Fruit fly (Drosophila melanogaster) whole organism, embryonic: ENCODE data around the gene CG31600.
A peak's percentile ranks its signal among the peaks of the same experiment; 100 is the strongest.

Experiments used
- Awh ChIP-seq: fragments of 200-800 bp; sonication (Bioruptor generic); IDR thresholded peaks from 2 replicates; pipeline ENCODE4, ENCODE4 v1.3.6; 2022; ENCODE audit warnings: missing biosample characterization, missing genetic modification characterization
- CG10979 ChIP-seq: fragments of 200-800 bp; sonication (Bioruptor generic); optimal IDR thresholded peaks from 2 replicates; lab custom pipeline; 2018; ENCODE audit warnings: missing biosample characterization, mild to moderate bottlenecking, missing genetic modification characterization, moderate library complexity
- CG12236 ChIP-seq: fragments of 200-800 bp; sonication (Bioruptor generic); optimal IDR thresholded peaks from 2 replicates; lab custom pipeline; 2016; ENCODE audit warnings: missing biosample characterization, missing genetic modification characterization
- CG12769 ChIP-seq: fragments of 200-800 bp; sonication (Bioruptor generic); optimal IDR thresholded peaks from 2 replicates; lab custom pipeline; 2019; ENCODE audit warnings: missing biosample characterization, mild to moderate bottlenecking, missing genetic modification characterization, moderate library complexity
- CG13894 ChIP-seq: fragments of 200-800 bp; sonication (Bioruptor generic); optimal IDR thresholded peaks from 3 replicates; lab custom pipeline; 2018; ENCODE audit warnings: missing biosample characterization, mild to moderate bottlenecking, missing genetic modification characterization, moderate library complexity
- CG1647 ChIP-seq: fragments of 200-800 bp; sonication (Bioruptor generic); optimal IDR thresholded peaks from 3 replicates; lab custom pipeline; 2016; ENCODE audit warnings: missing biosample characterization, missing genetic modification characterization
- CG16779 ChIP-seq: fragments of 200-800 bp; sonication (Bioruptor generic); IDR thresholded peaks from 2 replicates; pipeline ENCODE4 v1.3.6; 2022; ENCODE audit warnings: missing biosample characterization, missing genetic modification characterization
- CG16813 ChIP-seq: fragments of 200-800 bp; sonication (Bioruptor generic); IDR thresholded peaks from 3 replicates; pipeline ENCODE4 v1.3.6; 2022; ENCODE audit warnings: missing biosample characterization, missing genetic modification characterization; ENCODE audit not compliant: partially characterized antibody
- CG17829 ChIP-seq: fragments of 200-800 bp; optimal IDR thresholded peaks from 2 replicates; lab custom pipeline; 2019; ENCODE audit warnings: missing biosample characterization, mild to moderate bottlenecking, missing genetic modification characterization, moderate library complexity
- CG3847 ChIP-seq: fragments of 200-800 bp; sonication (Bioruptor generic); IDR thresholded peaks from 2 replicates; pipeline ENCODE4 v1.3.6; 2022; ENCODE audit warnings: missing biosample characterization, missing genetic modification characterization
- CG4328 ChIP-seq: fragments of 200-800 bp; sonication (Bioruptor generic); optimal IDR thresholded peaks from 3 replicates; lab custom pipeline; 2017; ENCODE audit warnings: missing biosample characterization, missing genetic modification reagents, missing genetic modification characterization
- CG6689 ChIP-seq: fragments of 200-800 bp; sonication (Bioruptor generic); IDR thresholded peaks from 2 replicates; pipeline ENCODE4 v1.3.6; 2022; ENCODE audit warnings: missing biosample characterization, missing genetic modification characterization
- CG9437 ChIP-seq: fragments of 200-800 bp; sonication (Bioruptor generic); optimal IDR thresholded peaks from 2 replicates; lab custom pipeline; 2018; ENCODE audit warnings: missing biosample characterization, mild to moderate bottlenecking, missing genetic modification characterization
- CoRest ChIP-seq: fragments of 200-800 bp; sonication (Bioruptor generic); optimal IDR thresholded peaks from 3 replicates; lab custom pipeline; 2018; ENCODE audit warnings: missing biosample characterization, mild to moderate bottlenecking, missing genetic modification characterization, moderate library complexity
- Dip3 ChIP-seq: fragments of 200-800 bp; sonication (Bioruptor generic); optimal IDR thresholded peaks from 3 replicates; lab custom pipeline; 2016; ENCODE audit warnings: missing biosample characterization, missing genetic modification characterization
- Elba2 ChIP-seq: fragments of 200-800 bp; sonication (Bioruptor generic); optimal IDR thresholded peaks from 3 replicates; lab custom pipeline; 2016; ENCODE audit warnings: missing biosample characterization, missing genetic modification characterization
- H15 ChIP-seq: fragments of 200-800 bp; sonication (Bioruptor generic); IDR thresholded peaks from 3 replicates; pipeline ENCODE4 v1.3.6; 2022; ENCODE audit warnings: missing biosample characterization, missing genetic modification characterization
- HLH4C ChIP-seq: fragments of 200-800 bp; sonication (Bioruptor generic); IDR thresholded peaks from 3 replicates; pipeline ENCODE4 v1.3.6; 2022; ENCODE audit warnings: missing biosample characterization, missing genetic modification characterization; ENCODE audit not compliant: partially characterized antibody
- Hmx ChIP-seq: fragments of 200-800 bp; sonication (Bioruptor generic); optimal IDR thresholded peaks from 2 replicates; lab custom pipeline; 2016; ENCODE audit warnings: missing biosample characterization, missing genetic modification characterization
- Hsf ChIP-seq: fragments of 200-800 bp; sonication (Bioruptor generic); optimal IDR thresholded peaks from 3 replicates; lab custom pipeline; 2016; ENCODE audit warnings: missing biosample characterization, missing genetic modification characterization
- MTF-1 ChIP-seq: fragments of 200-800 bp; sonication (Bioruptor generic); optimal IDR thresholded peaks from 2 replicates; lab custom pipeline; 2018; ENCODE audit warnings: missing biosample characterization, mild to moderate bottlenecking, missing genetic modification characterization, borderline replicate concordance
- Mad ChIP-seq: fragments of 200-800 bp; sonication (Bioruptor generic); optimal IDR thresholded peaks from 2 replicates; lab custom pipeline; 2016; ENCODE audit warnings: missing biosample characterization, missing genetic modification characterization
- Med ChIP-seq: fragments of 200-800 bp; sonication (Bioruptor generic); peaks from one replicate; lab custom pipeline; 2016; ENCODE audit warnings: missing biosample characterization, missing genetic modification characterization, mild to moderate bottlenecking, inconsistent platforms, moderate library complexity
- Nf-YA ChIP-seq: fragments of 200-800 bp; sonication (Bioruptor generic); IDR thresholded peaks from 2 replicates; pipeline ENCODE4 v1.3.6; 2022; ENCODE audit warnings: missing biosample characterization, missing genetic modification characterization
- Nf-YB ChIP-seq: fragments of 200-800 bp; sonication (Bioruptor generic); optimal IDR thresholded peaks from 3 replicates; lab custom pipeline; 2019; ENCODE audit warnings: missing biosample characterization, mild to moderate bottlenecking, missing genetic modification characterization, moderate library complexity
- Nf-YC ChIP-seq: fragments of 200-800 bp; optimal IDR thresholded peaks from 3 replicates; lab custom pipeline; 2019; ENCODE audit warnings: missing biosample characterization, mild to moderate bottlenecking, missing genetic modification characterization, moderate library complexity
- abd-A ChIP-seq: fragments of 200-800 bp; sonication (Bioruptor generic); optimal IDR thresholded peaks from 3 replicates; lab custom pipeline; 2019; ENCODE audit warnings: missing biosample characterization, mild to moderate bottlenecking, missing genetic modification characterization, moderate library complexity
- bbx ChIP-seq: fragments of 200-800 bp; sonication (Bioruptor generic); IDR thresholded peaks from 2 replicates; pipeline ENCODE4 v1.3.6; 2022; ENCODE audit warnings: missing biosample characterization, missing genetic modification characterization; ENCODE audit not compliant: partially characterized antibody
- cad ChIP-seq: fragments of >200 bp; optimal IDR thresholded peaks from 2 replicates; lab custom pipeline; 2017; ENCODE audit warnings: missing biosample characterization, missing genetic modification characterization
- chinmo ChIP-seq: fragments of 200-800 bp; sonication (Bioruptor generic); IDR thresholded peaks from 4 replicates; pipeline ENCODE4 v1.3.6; 2022; ENCODE audit warnings: missing biosample characterization, missing genetic modification characterization; ENCODE audit not compliant: partially characterized antibody
- da ChIP-seq: fragments of 200-800 bp; sonication (Bioruptor generic); optimal IDR thresholded peaks from 2 replicates; lab custom pipeline; 2016; ENCODE audit warnings: missing biosample characterization, missing genetic modification characterization
- fd64A ChIP-seq: fragments of 200-800 bp; sonication (Bioruptor generic); optimal IDR thresholded peaks from 3 replicates; lab custom pipeline; 2018; ENCODE audit warnings: missing biosample characterization, mild to moderate bottlenecking, missing genetic modification characterization
- hth ChIP-seq: fragments of >200 bp; optimal IDR thresholded peaks from 2 replicates; lab custom pipeline; 2017; ENCODE audit warnings: inconsistent platforms
- kni ChIP-seq: fragments of 200-800 bp; sonication (Bioruptor generic); optimal IDR thresholded peaks from 3 replicates; lab custom pipeline; 2017; ENCODE audit warnings: mild to moderate bottlenecking, missing biosample characterization, missing genetic modification reagents, missing genetic modification characterization
- nerfin-2 ChIP-seq: fragments of 200-800 bp; sonication (Bioruptor generic); IDR thresholded peaks from 2 replicates; pipeline ENCODE4 v1.3.6; 2022; ENCODE audit warnings: missing biosample characterization, missing genetic modification characterization; ENCODE audit not compliant: partially characterized antibody
- oc ChIP-seq: fragments of 200-800 bp; sonication (Bioruptor generic); optimal IDR thresholded peaks from 2 replicates; lab custom pipeline; 2018; ENCODE audit warnings: missing biosample characterization, mild to moderate bottlenecking, missing genetic modification characterization, moderate library complexity
- peb ChIP-seq: fragments of 200-800 bp; sonication (Bioruptor generic); IDR thresholded peaks from 2 replicates; pipeline ENCODE4 v1.3.6; 2022; ENCODE audit warnings: missing biosample characterization, missing genetic modification characterization
- pita ChIP-seq: fragments of 200-800 bp; sonication (Bioruptor generic); optimal IDR thresholded peaks from 2 replicates; lab custom pipeline; 2017; ENCODE audit warnings: missing biosample characterization, mild to moderate bottlenecking, missing genetic modification characterization
- repo ChIP-seq: fragments of 200-800 bp; sonication (Bioruptor generic); optimal IDR thresholded peaks from 2 replicates; lab custom pipeline; 2016; ENCODE audit warnings: missing biosample characterization, missing genetic modification characterization
- sd ChIP-seq: fragments of 200-800 bp; sonication (Bioruptor generic); optimal IDR thresholded peaks from 3 replicates; lab custom pipeline; 2018; ENCODE audit warnings: missing biosample characterization, mild to moderate bottlenecking, missing genetic modification characterization, moderate library complexity
- seq ChIP-seq: fragments of 200-800 bp; sonication (Bioruptor generic); IDR thresholded peaks from 2 replicates; pipeline ENCODE4 v1.3.6; 2022; ENCODE audit warnings: missing biosample characterization, missing genetic modification characterization
- sna ChIP-seq: fragments of 200-800 bp; sonication (Bioruptor generic); IDR thresholded peaks from 2 replicates; pipeline ENCODE4 v1.3.6; 2022; ENCODE audit warnings: missing biosample characterization, missing genetic modification characterization; ENCODE audit not compliant: partially characterized antibody
- sqz ChIP-seq: fragments of 200-800 bp; sonication (Bioruptor generic); optimal IDR thresholded peaks from 3 replicates; lab custom pipeline; 2018; ENCODE audit warnings: missing biosample characterization, mild to moderate bottlenecking, missing genetic modification characterization
- tap ChIP-seq: fragments of 200-800 bp; optimal IDR thresholded peaks from 3 replicates; lab custom pipeline; 2019; ENCODE audit warnings: missing biosample characterization, mild to moderate bottlenecking, missing genetic modification characterization, moderate library complexity
- tll ChIP-seq, 2 experiments: fragments of 200-800 bp in 1 of 2; fragments of >200 bp in 1 of 2; sonication (Bioruptor generic) in 1 of 2; optimal IDR thresholded peaks; 2 replicates each; lab custom pipeline; 2017 to 2019; ENCODE audit warnings: missing biosample characterization in 2 of 2, missing genetic modification characterization in 2 of 2, mild to moderate bottlenecking in 1 of 2, moderate library complexity in 1 of 2
- zen ChIP-seq: fragments of 200-800 bp; sonication (Bioruptor generic); optimal IDR thresholded peaks from 3 replicates; lab custom pipeline; 2018; ENCODE audit warnings: missing biosample characterization, mild to moderate bottlenecking, missing genetic modification characterization, moderate library complexity
- zen2 ChIP-seq: fragments of 200-800 bp; sonication (Bioruptor generic); IDR thresholded peaks from 3 replicates; pipeline ENCODE4 v1.3.6; 2022; ENCODE audit warnings: missing biosample characterization, missing genetic modification characterization; ENCODE audit not compliant: partially characterized antibody

Gene CG31600

dm6 chr2L:21867040-21867981 lies 47.8 kb downstream of the CG31600 start (continued):
- TF ChIP-seq H15 (GFP tag; lab: Robert Waterston, UW): peak; percentile 90
- TF ChIP-seq CG6689 (GFP tag; lab: Robert Waterston, UW): peak; percentile 93
- peak; percentile 62 for TF ChIP-seq Hmx (GFP tag; lab: Kevin White, UChicago)
- peak; percentile 90 for TF ChIP-seq Dip3 (GFP tag; lab: Kevin White, UChicago)
- TF ChIP-seq Mad (GFP tag; lab: Kevin White, UChicago): peak; percentile 93
- TF ChIP-seq HLH4C: no peak
- peak; percentile 94 for TF ChIP-seq CoRest (tag; lab: Kevin White, UChicago)
- TF ChIP-seq seq: peak; percentile 78
- no peak for TF ChIP-seq CG16813 (GFP tag; lab: Robert Waterston, UW)
- peak; percentile 84 for TF ChIP-seq MTF-1 (GFP tag; lab: Kevin White, UChicago)
- TF ChIP-seq CG3847 (GFP tag; lab: Robert Waterston, UW): peak; percentile 91
- TF ChIP-seq nerfin-2 (GFP tag; lab: Robert Waterston, UW): no peak
- TF ChIP-seq CG10979 (tag; lab: Kevin White, UChicago): peak; percentile 95
- TF ChIP-seq CG16779 (GFP tag; lab: Robert Waterston, UW): peak; percentile 87
- peak; percentile 78 for TF ChIP-seq CG9437 (GFP tag; lab: Kevin White, UChicago)
- TF ChIP-seq CG1647 (GFP tag; lab: Kevin White, UChicago): peak; percentile 84

DNA sequence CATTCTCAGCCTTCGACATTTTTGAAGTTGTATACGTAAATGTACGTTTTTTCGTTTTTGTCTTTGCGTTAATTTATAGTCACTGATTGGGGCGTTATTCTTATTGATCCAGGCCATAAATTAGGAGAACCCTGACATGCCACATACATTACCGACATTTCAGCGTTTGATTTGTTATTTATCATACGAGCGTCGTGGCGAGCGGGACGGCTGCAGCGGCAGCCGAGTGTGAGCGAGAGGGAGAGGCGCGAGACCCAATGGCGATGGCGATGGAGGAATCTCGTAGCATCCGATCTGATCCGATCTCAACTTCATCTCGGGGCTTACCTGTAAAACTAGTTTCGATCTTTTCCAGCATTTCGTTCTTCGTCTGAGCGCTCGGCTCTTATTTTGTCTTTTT lies 48.8 kb downstream of the CG31600 start:
- TF ChIP-seq kni (GFP tag; lab: Kevin White, UChicago): peak; percentile 66
- no peak for TF ChIP-seq peb (GFP tag; lab: Robert Waterston, UW)
- TF ChIP-seq CG13894: peak; percentile 39
- TF ChIP-seq da (GFP tag; lab: Kevin White, UChicago): no peak
- TF ChIP-seq fd64A (GFP tag; lab: Kevin White, UChicago): no peak
- TF ChIP-seq CG17829 (tag; lab: Kevin White, UChicago): no peak
- TF ChIP-seq Awh: peak; percentile 66; the same call in 1 of the 2 replicates
- no peak for TF ChIP-seq sna (GFP tag; lab: Robert Waterston, UW)
- TF ChIP-seq Med (GFP tag; lab: Kevin White, UChicago): peak; percentile 21
- peak; percentile 83 for TF ChIP-seq cad
- peak; percentile 16 for TF ChIP-seq zen
- TF ChIP-seq hth: peak; percentile 90
- no peak for TF ChIP-seq CG4328 (GFP tag; lab: Kevin White, UChicago)
- no peak for TF ChIP-seq zen2
- no peak for TF ChIP-seq repo (GFP tag; lab: Kevin White, UChicago)
- TF ChIP-seq Nf-YB (GFP tag; lab: Kevin White, UChicago): peak; percentile 94
- peak; percentile 33 for TF ChIP-seq oc (tag; lab: Kevin White, UChicago)
- peak; percentile 31 for TF ChIP-seq CG12769
- peak; percentile 80 for TF ChIP-seq abd-A (tag; lab: Kevin White, UChicago)
- peak; percentile 74 for TF ChIP-seq Elba2
- TF ChIP-seq Nf-YA (GFP tag; lab: Robert Waterston, UW): 0 out of 2 replicates have a peak, but pooled peaks have one; percentile 22
- peak in 1 of 2 experiments; percentile 44 for TF ChIP-seq tll (GFP tag; optimal IDR thresholded peaks at IDR 0.05; lab: Kevin White, UChicago)
- TF ChIP-seq sd (tag; lab: Kevin White, UChicago): peak; percentile 63
- no peak for TF ChIP-seq CG12236 (GFP tag; lab: Kevin White, UChicago)
- no peak for TF ChIP-seq pita
- no peak for TF ChIP-seq tap (tag; lab: Kevin White, UChicago)
- peak; percentile 91 for TF ChIP-seq Nf-YC (tag; lab: Kevin White, UChicago)
- TF ChIP-seq sqz: no peak
- no peak for TF ChIP-seq Hsf (GFP tag; lab: Kevin White, UChicago)
- 0 out of 4 replicates have a peak, but pooled peaks have one; percentile 29 for TF ChIP-seq chinmo
- no peak for TF ChIP-seq bbx (GFP tag; lab: Robert Waterston, UW)
